Fruit fly (Drosophila melanogaster) whole organism, embryonic: ENCODE data around the gene CG14427.

Experiments used
- Atf6 ChIP-seq: fragments of 200-800 bp; sonication (Bioruptor generic); IDR thresholded peaks from 2 replicates; pipeline ENCODE4 v1.3.6; 2022; ENCODE audit warnings: missing biosample characterization, missing genetic modification characterization
- CG10209 ChIP-seq: fragments of 200-800 bp; sonication (Bioruptor generic); optimal IDR thresholded peaks from 3 replicates; lab custom pipeline; 2017; ENCODE audit warnings: missing biosample characterization, mild to moderate bottlenecking, missing genetic modification characterization, missing genetic modification reagents
- CG10543 ChIP-seq: fragments of 200-800 bp; sonication (Bioruptor generic); optimal IDR thresholded peaks from 3 replicates; lab custom pipeline; 2017; ENCODE audit warnings: missing biosample characterization, mild to moderate bottlenecking, missing genetic modification characterization, moderate library complexity
- CG10565 ChIP-seq: fragments of 200-800 bp; sonication (Bioruptor generic); optimal IDR thresholded peaks from 3 replicates; lab custom pipeline; 2016; ENCODE audit warnings: missing biosample characterization, mild to moderate bottlenecking, missing genetic modification characterization
- CG11560 ChIP-seq: fragments of 200-800 bp; sonication (Bioruptor generic); IDR thresholded peaks from 3 replicates; pipeline ENCODE4 v1.3.6; 2022; ENCODE audit warnings: missing biosample characterization, missing genetic modification characterization
- CG12104 ChIP-seq: fragments of 200-800 bp; sonication (Bioruptor generic); optimal IDR thresholded peaks from 3 replicates; lab custom pipeline; 2016; ENCODE audit warnings: missing biosample characterization, missing genetic modification characterization
- CG12744 ChIP-seq: fragments of 200-800 bp; sonication (Bioruptor generic); optimal IDR thresholded peaks from 2 replicates; lab custom pipeline; 2016; ENCODE audit warnings: missing biosample characterization, missing genetic modification characterization
- CG15269 ChIP-seq: fragments of 200-800 bp; sonication (Bioruptor generic); optimal IDR thresholded peaks from 2 replicates; lab custom pipeline; 2018; ENCODE audit warnings: missing biosample characterization, mild to moderate bottlenecking, missing genetic modification characterization, moderate library complexity
- CG17328 ChIP-seq: fragments of 200-800 bp; sonication (Bioruptor generic); IDR thresholded peaks from 2 replicates; pipeline ENCODE4 v1.3.6; 2022; ENCODE audit warnings: missing biosample characterization, missing genetic modification characterization
- CG18262 ChIP-seq: fragments of 200-800 bp; optimal IDR thresholded peaks from 3 replicates; lab custom pipeline; 2019; ENCODE audit warnings: missing biosample characterization, mild to moderate bottlenecking, missing genetic modification characterization, moderate library complexity
- CG1832 ChIP-seq: fragments of 200-800 bp; sonication (Bioruptor generic); optimal IDR thresholded peaks from 2 replicates; lab custom pipeline; 2017; ENCODE audit warnings: missing biosample characterization, mild to moderate bottlenecking, missing genetic modification characterization, inconsistent platforms
- CG2678 ChIP-seq: fragments of 200-800 bp; sonication (Bioruptor generic); optimal IDR thresholded peaks from 3 replicates; lab custom pipeline; 2019; ENCODE audit warnings: missing biosample characterization, mild to moderate bottlenecking, missing genetic modification characterization, moderate library complexity
- CG32532 ChIP-seq: fragments of 200-800 bp; sonication (Bioruptor generic); IDR thresholded peaks from 2 replicates; pipeline ENCODE4 v1.3.6; 2022; ENCODE audit warnings: missing biosample characterization, missing genetic modification characterization
- CG34422 ChIP-seq: fragments of 200-800 bp; sonication (Bioruptor generic); IDR thresholded peaks from 3 replicates; pipeline ENCODE4 v1.3.6; 2022; ENCODE audit warnings: missing biosample characterization, missing genetic modification characterization
- CG4404 ChIP-seq: fragments of 200-800 bp; sonication (Bioruptor generic); IDR thresholded peaks from 2 replicates; pipeline ENCODE4 v1.3.6; 2022; ENCODE audit warnings: missing biosample characterization, missing genetic modification characterization
- CG4854 ChIP-seq: fragments of 200-800 bp; sonication (Bioruptor generic); optimal IDR thresholded peaks from 2 replicates; lab custom pipeline; 2016; ENCODE audit warnings: missing biosample characterization, missing genetic modification characterization, inconsistent platforms
- CG7372 ChIP-seq: fragments of 200-800 bp; sonication (Bioruptor generic); IDR thresholded peaks from 2 replicates; pipeline ENCODE4 v1.3.6; 2022; ENCODE audit warnings: missing biosample characterization, missing genetic modification characterization
- CG8924 ChIP-seq: fragments of 200-800 bp; optimal IDR thresholded peaks from 3 replicates; lab custom pipeline; 2019; ENCODE audit warnings: missing biosample characterization, mild to moderate bottlenecking, missing genetic modification characterization, moderate library complexity
- CG9876 ChIP-seq: fragments of 200-800 bp; sonication (Bioruptor generic); optimal IDR thresholded peaks from 2 replicates; lab custom pipeline; 2016; ENCODE audit warnings: missing biosample characterization, missing genetic modification characterization
- Dek ChIP-seq: fragments of 200-800 bp; sonication (Bioruptor generic); optimal IDR thresholded peaks from 3 replicates; lab custom pipeline; 2019; ENCODE audit warnings: missing biosample characterization, mild to moderate bottlenecking, missing genetic modification characterization, moderate library complexity
- Dll ChIP-seq: fragments of 200-800 bp; sonication (Bioruptor generic); IDR thresholded peaks from 4 replicates; pipeline ENCODE4 v1.3.6; 2022; ENCODE audit warnings: missing biosample characterization, missing genetic modification characterization; ENCODE audit not compliant: partially characterized antibody
- Dref ChIP-seq: fragments of 200-800 bp; sonication (Bioruptor generic); IDR thresholded peaks from 2 replicates; pipeline ENCODE4 v1.3.6; 2022; ENCODE audit warnings: missing biosample characterization, missing genetic modification characterization
- ERR ChIP-seq: fragments of 200-800 bp; sonication (Bioruptor generic); optimal IDR thresholded peaks from 2 replicates; lab custom pipeline; 2016; ENCODE audit warnings: missing biosample characterization, missing genetic modification characterization
- Gsc ChIP-seq: fragments of 200-800 bp; sonication (Bioruptor generic); IDR thresholded peaks from 2 replicates; pipeline ENCODE4 v1.3.6; 2022; ENCODE audit warnings: missing biosample characterization, missing genetic modification characterization
- HLH3B ChIP-seq: fragments of 200-800 bp; sonication (Bioruptor generic); IDR thresholded peaks from 2 replicates; pipeline ENCODE4 v1.3.6; 2022; ENCODE audit warnings: missing biosample characterization, missing genetic modification characterization
- HLH4C ChIP-seq: fragments of 200-800 bp; sonication (Bioruptor generic); IDR thresholded peaks from 3 replicates; pipeline ENCODE4 v1.3.6; 2022; ENCODE audit warnings: missing biosample characterization, missing genetic modification characterization; ENCODE audit not compliant: partially characterized antibody
- Hmx ChIP-seq: fragments of 200-800 bp; sonication (Bioruptor generic); optimal IDR thresholded peaks from 2 replicates; lab custom pipeline; 2016; ENCODE audit warnings: missing biosample characterization, missing genetic modification characterization
- Hr51 ChIP-seq, 2 experiments: fragments of 200-800 bp; sonication (Bioruptor generic); optimal IDR thresholded peaks; 2 replicates in 1 of 2; 3 replicates in 1 of 2; lab custom pipeline; 2016 to 2018; ENCODE audit warnings: missing biosample characterization in 2 of 2, missing genetic modification characterization in 2 of 2, mild to moderate bottlenecking in 1 of 2, moderate library complexity in 1 of 2
- Hsf ChIP-seq: fragments of 200-800 bp; sonication (Bioruptor generic); optimal IDR thresholded peaks from 3 replicates; lab custom pipeline; 2016; ENCODE audit warnings: missing biosample characterization, missing genetic modification characterization
- Meics ChIP-seq: fragments of 200-800 bp; sonication (Bioruptor generic); optimal IDR thresholded peaks from 2 replicates; lab custom pipeline; 2017; ENCODE audit warnings: missing biosample characterization, mild to moderate bottlenecking, missing genetic modification characterization
- Opbp ChIP-seq: fragments of 200-800 bp; sonication (Bioruptor generic); IDR thresholded peaks from 3 replicates; pipeline ENCODE4 v1.3.6; 2022; ENCODE audit warnings: missing biosample characterization, missing genetic modification characterization; ENCODE audit not compliant: partially characterized antibody
- Poxn ChIP-seq: fragments of 200-800 bp; sonication (Bioruptor generic); IDR thresholded peaks from 2 replicates; pipeline ENCODE4 v1.3.6; 2022; ENCODE audit warnings: missing biosample characterization, missing genetic modification characterization
- Ptx1 ChIP-seq: fragments of 200-800 bp; sonication (Bioruptor generic); IDR thresholded peaks from 2 replicates; pipeline ENCODE4 v1.3.6; 2022; ENCODE audit warnings: missing biosample characterization, missing genetic modification characterization
- Stat92E ChIP-seq, 3 experiments: fragments of >200 bp in 2 of 3; fragments of 200-800 bp in 1 of 3; sonication (Bioruptor generic) in 1 of 3; optimal IDR thresholded peaks; 2 replicates each; lab custom pipeline; 2017 to 2019; ENCODE audit warnings: missing biosample characterization in 3 of 3, missing genetic modification characterization in 3 of 3, mild to moderate bottlenecking in 1 of 3, moderate library complexity in 1 of 3
- Trl ChIP-seq, 3 experiments: fragments of >200 bp in 2 of 3; fragments of 200-800 bp in 1 of 3; sonication (Bioruptor generic) in 1 of 3; optimal IDR thresholded peaks; 2 replicates in 1 of 3; 3 replicates in 2 of 3; lab custom pipeline; 2016 to 2017; ENCODE audit warnings: missing biosample characterization in 1 of 3, missing genetic modification characterization in 1 of 3
- Xbp1 ChIP-seq: fragments of 200-800 bp; sonication (Bioruptor generic); optimal IDR thresholded peaks from 3 replicates; lab custom pipeline; 2016; ENCODE audit warnings: missing biosample characterization, mild to moderate bottlenecking, missing genetic modification characterization
- abd-A ChIP-seq: fragments of 200-800 bp; sonication (Bioruptor generic); optimal IDR thresholded peaks from 3 replicates; lab custom pipeline; 2019; ENCODE audit warnings: missing biosample characterization, mild to moderate bottlenecking, missing genetic modification characterization, moderate library complexity
- ara ChIP-seq: fragments of 200-800 bp; sonication (Bioruptor generic); IDR thresholded peaks from 2 replicates; pipeline ENCODE4 v1.3.6; 2022; ENCODE audit warnings: missing biosample characterization, missing genetic modification characterization
- bigmax ChIP-seq: fragments of 200-800 bp; sonication (Bioruptor generic); optimal IDR thresholded peaks from 2 replicates; lab custom pipeline; 2018; ENCODE audit warnings: missing biosample characterization, mild to moderate bottlenecking, missing genetic modification characterization
- cas ChIP-seq: fragments of 200-800 bp; sonication (Bioruptor generic); IDR thresholded peaks from 2 replicates; pipeline ENCODE4 v1.3.6; 2022; ENCODE audit warnings: missing biosample characterization, missing genetic modification characterization
- dm ChIP-seq: fragments of 200-800 bp; sonication (Bioruptor generic); optimal IDR thresholded peaks from 3 replicates; lab custom pipeline; 2016; ENCODE audit warnings: missing biosample characterization, missing genetic modification characterization
- eve ChIP-seq, 2 experiments: fragments of >200 bp; optimal IDR thresholded peaks; 2 replicates each; lab custom pipeline; 2017; ENCODE audit warnings: missing biosample characterization in 2 of 2, missing genetic modification characterization in 2 of 2
- gem ChIP-seq: fragments of 200-800 bp; sonication (Bioruptor generic); optimal IDR thresholded peaks from 2 replicates; lab custom pipeline; 2019; ENCODE audit warnings: missing biosample characterization, mild to moderate bottlenecking, missing genetic modification characterization, moderate library complexity
- jing ChIP-seq: fragments of 200-800 bp; sonication (Bioruptor generic); optimal IDR thresholded peaks from 2 replicates; lab custom pipeline; 2018; ENCODE audit warnings: missing biosample characterization, mild to moderate bottlenecking, missing genetic modification characterization
- oc ChIP-seq: fragments of 200-800 bp; sonication (Bioruptor generic); optimal IDR thresholded peaks from 2 replicates; lab custom pipeline; 2018; ENCODE audit warnings: missing biosample characterization, mild to moderate bottlenecking, missing genetic modification characterization, moderate library complexity
- pzg ChIP-seq: fragments of 200-800 bp; sonication (Bioruptor generic); optimal IDR thresholded peaks from 3 replicates; lab custom pipeline; 2018; ENCODE audit warnings: missing biosample characterization, mild to moderate bottlenecking, missing genetic modification characterization, moderate library complexity
- sug ChIP-seq: fragments of 200-800 bp; optimal IDR thresholded peaks from 2 replicates; lab custom pipeline; 2019; ENCODE audit warnings: missing biosample characterization, mild to moderate bottlenecking, missing genetic modification characterization, moderate library complexity
- wor ChIP-seq: fragments of 200-800 bp; sonication (Bioruptor generic); IDR thresholded peaks from 2 replicates; pipeline ENCODE4 v1.3.6; 2022; ENCODE audit warnings: missing biosample characterization, missing genetic modification characterization

CG14427 gene

DNA sequence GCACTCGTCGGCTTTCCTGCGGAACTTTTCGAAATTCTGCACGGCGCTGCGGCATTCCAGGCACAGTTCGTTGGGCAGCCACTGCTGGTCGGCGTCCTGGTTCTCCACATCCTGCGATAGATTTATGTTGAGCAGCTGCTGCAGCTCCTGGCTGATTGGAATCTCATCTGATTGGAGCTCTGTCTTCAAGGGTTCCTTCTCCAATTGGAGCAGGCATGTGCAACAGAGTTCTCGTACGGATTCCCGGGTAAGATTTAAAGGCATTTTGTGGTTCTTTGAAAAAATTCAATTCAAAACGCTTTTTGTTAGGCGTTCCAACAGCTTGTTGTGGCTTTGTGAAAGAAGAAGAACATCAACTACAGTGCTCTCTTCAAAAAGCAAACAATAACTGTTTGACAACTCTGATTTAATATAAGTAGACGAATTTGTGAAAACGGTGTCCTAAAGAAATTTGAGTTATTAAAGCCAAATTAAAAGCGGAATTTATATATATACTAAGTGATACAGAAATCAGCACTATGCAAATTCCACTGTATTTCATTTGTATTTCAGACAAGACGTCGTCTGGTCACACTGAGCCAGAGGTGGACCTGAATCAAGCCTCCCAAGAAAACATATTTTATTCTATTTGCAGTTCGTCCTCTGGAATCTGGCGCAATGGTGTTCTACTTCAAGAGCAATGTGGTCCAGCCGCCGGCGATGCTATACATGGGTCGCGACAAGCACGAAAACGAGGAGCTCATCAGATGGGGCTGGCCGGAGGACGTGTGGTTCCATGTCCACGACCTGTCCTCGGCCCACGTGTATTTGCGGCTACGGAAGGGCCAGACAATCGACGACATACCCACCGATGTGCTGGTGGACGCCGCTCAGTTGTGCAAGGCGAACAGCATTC lies 26.8 kb upstream of the CG14427 start, which contains the start of the genes CG3032 and CG4593 (continued):
- peak; percentile 88 for TF ChIP-seq Atf6 (GFP tag; lab: Robert Waterston, UW)
- peak; percentile 92 for TF ChIP-seq CG32532 (GFP tag; lab: Robert Waterston, UW)
- TF ChIP-seq Dek (tag; lab: Kevin White, UChicago) = peak; percentile 84
- TF ChIP-seq Stat92E (GFP tag; optimal IDR thresholded peaks at IDR 0.05; lab: Kevin White, UChicago) = peak in 1 of 3 experiments; percentile 32
- TF ChIP-seq Hmx (GFP tag; lab: Kevin White, UChicago) = peak; percentile 56
- TF ChIP-seq HLH3B (GFP tag; lab: Robert Waterston, UW) = peak; percentile 88
- peak; percentile 75 for TF ChIP-seq oc (tag; lab: Kevin White, UChicago)
- peak; percentile 74 for TF ChIP-seq wor
- TF ChIP-seq Dref (GFP tag; lab: Robert Waterston, UW) = peak; percentile 38
- TF ChIP-seq Hr51 (GFP tag; optimal IDR thresholded peaks at IDR 0.05; lab: Kevin White, UChicago) = peak; percentile 59 to 80
- TF ChIP-seq Ptx1 (GFP tag; lab: Robert Waterston, UW) = peak; percentile 95
- peak; percentile 76 for TF ChIP-seq CG4404 (GFP tag; lab: Robert Waterston, UW)
- TF ChIP-seq CG4854 (GFP tag; lab: Kevin White, UChicago) = peak; percentile 61
- TF ChIP-seq CG10543 (GFP tag; lab: Kevin White, UChicago) = peak; percentile 54
- TF ChIP-seq CG11560 = peak; percentile 69; the same call in 2 of the 3 replicates
- TF ChIP-seq jing = peak; percentile 38
- peak; percentile 70 for TF ChIP-seq cas (GFP tag; lab: Robert Waterston, UW)
- peak; percentile 34 for TF ChIP-seq CG12104 (GFP tag; lab: Kevin White, UChicago)
- peak; percentile 73 for TF ChIP-seq ara
- peak; percentile 76 for TF ChIP-seq CG18262 (tag; lab: Kevin White, UChicago)
- peak; percentile 88 for TF ChIP-seq Hsf (GFP tag; lab: Kevin White, UChicago)
- no peak for TF ChIP-seq abd-A (tag; lab: Kevin White, UChicago)
- peak; percentile 41; the same call in 1 of the 2 replicates for TF ChIP-seq Gsc (GFP tag; lab: Robert Waterston, UW)
- TF ChIP-seq Meics (GFP tag; lab: Kevin White, UChicago) = peak; percentile 82
- no peak for TF ChIP-seq dm (GFP tag; lab: Kevin White, UChicago)
- TF ChIP-seq CG10209 (GFP tag; lab: Kevin White, UChicago) = peak; percentile 74
- peak; percentile 86 for TF ChIP-seq CG2678 (tag; lab: Kevin White, UChicago)
- peak; percentile 51 for TF ChIP-seq sug (tag; lab: Kevin White, UChicago)
- TF ChIP-seq bigmax (GFP tag; lab: Kevin White, UChicago) = no peak
- no peak for TF ChIP-seq eve (GFP tag; optimal IDR thresholded peaks at IDR 0.05; lab: Kevin White, UChicago)
- TF ChIP-seq CG34422 = peak; percentile 92
- TF ChIP-seq Poxn (GFP tag; lab: Robert Waterston, UW) = peak; percentile 79
- TF ChIP-seq Xbp1 (GFP tag; lab: Kevin White, UChicago) = peak; percentile 87
- no peak for TF ChIP-seq Dll (GFP tag; lab: Robert Waterston, UW)
- no peak for TF ChIP-seq CG9876 (GFP tag; lab: Kevin White, UChicago)
- TF ChIP-seq pzg (GFP tag; lab: Kevin White, UChicago) = peak; percentile 60
- TF ChIP-seq CG1832 = no peak
- TF ChIP-seq CG15269 = peak; percentile 81
- peak; percentile 8 for TF ChIP-seq ERR (GFP tag; lab: Kevin White, UChicago)
- TF ChIP-seq CG7372 (GFP tag; lab: Robert Waterston, UW) = peak; percentile 85
- no peak for TF ChIP-seq CG10565 (GFP tag; lab: Kevin White, UChicago)
- TF ChIP-seq CG17328 (GFP tag; lab: Robert Waterston, UW) = peak; percentile 89
- no peak for TF ChIP-seq HLH4C
- TF ChIP-seq CG12744 (GFP tag; lab: Kevin White, UChicago) = peak; percentile 52
- TF ChIP-seq Trl (optimal IDR thresholded peaks at IDR 0.05; lab: Kevin White, UChicago) = no peak
- peak; percentile 80 for TF ChIP-seq Trl (GFP tag; optimal IDR thresholded peaks at IDR 0.05; lab: Kevin White, UChicago)
- TF ChIP-seq gem (tag; lab: Kevin White, UChicago) = peak; percentile 89
- TF ChIP-seq Opbp = no peak
- TF ChIP-seq CG8924 = peak; percentile 77
